Worm (Caenorhabditis elegans) whole organism, mixed stage, embryonic: ENCODE data around the gene VW02B12L.2.

ENCODE experiments used
- M03D4.4 ChIP-seq: sonication (generic microtip); optimal IDR thresholded peaks from 2 replicates; lab custom pipeline; 2017; ENCODE audit warnings: mild to moderate bottlenecking, missing genetic modification characterization, missing compliant biosample characterization
- bed-3 ChIP-seq: fragments of 200-800 bp; sonication (Bioruptor generic); optimal IDR thresholded peaks from 3 replicates; lab custom pipeline; 2018; ENCODE audit warnings: mild to moderate bottlenecking, missing genetic modification characterization, moderate library complexity, missing compliant biosample characterization
- blmp-1 ChIP-seq: fragments of 150-350 bp; optimal IDR thresholded peaks from 2 replicates; lab custom pipeline; 2014; ENCODE audit warnings: missing biosample characterization, missing genetic modification characterization
- ceh-43 ChIP-seq: fragments of 200-800 bp; sonication (Bioruptor generic); optimal IDR thresholded peaks from 2 replicates; lab custom pipeline; 2018; ENCODE audit warnings: mild to moderate bottlenecking, missing genetic modification characterization, moderate library complexity, missing compliant biosample characterization
- elt-1 ChIP-seq: sonication (generic microtip); optimal IDR thresholded peaks from 2 replicates; lab custom pipeline; 2017; ENCODE audit warnings: missing genetic modification characterization, mild to moderate bottlenecking, missing compliant biosample characterization, antibody characterized with exemption, moderate library complexity, borderline replicate concordance; ENCODE audit not compliant: insufficient read depth
- lin-13 ChIP-seq: fragments of 150-350 bp; optimal IDR thresholded peaks from 2 replicates; lab custom pipeline; 2014; ENCODE audit warnings: missing biosample characterization, missing genetic modification characterization
- mep-1 ChIP-seq: fragments of 150-350 bp; optimal IDR thresholded peaks from 2 replicates; lab custom pipeline; 2017; ENCODE audit warnings: missing biosample characterization, missing genetic modification reagents, missing genetic modification characterization, inconsistent platforms
- pha-4 ChIP-seq: fragments of 150-350 bp; optimal IDR thresholded peaks from 2 replicates; lab custom pipeline; 2018; ENCODE audit warnings: missing biosample characterization, missing genetic modification reagents, missing genetic modification characterization
- snpc-4 ChIP-seq: fragments of 150-350 bp; optimal IDR thresholded peaks from 2 replicates; lab custom pipeline; 2014; ENCODE audit warnings: missing biosample characterization, missing genetic modification characterization
- sptf-1 ChIP-seq: sonication (generic microtip); optimal IDR thresholded peaks from 2 replicates; lab custom pipeline; 2017; ENCODE audit warnings: mild to moderate bottlenecking, missing genetic modification characterization, moderate library complexity, missing compliant biosample characterization
- unc-120 ChIP-seq: sonication (generic microtip); optimal IDR thresholded peaks from 2 replicates; lab custom pipeline; 2017; ENCODE audit warnings: missing genetic modification characterization, missing compliant biosample characterization; ENCODE audit not compliant: poor library complexity, severe bottlenecking
- zip-8 ChIP-seq: fragments of 150-350 bp; optimal IDR thresholded peaks from 2 replicates; lab custom pipeline; 2014; ENCODE audit warnings: missing biosample characterization, missing genetic modification characterization
- ztf-11 ChIP-seq: fragments of 150-350 bp; optimal IDR thresholded peaks from 2 replicates; lab custom pipeline; 2014; ENCODE audit warnings: missing biosample characterization, missing genetic modification characterization

DNA sequence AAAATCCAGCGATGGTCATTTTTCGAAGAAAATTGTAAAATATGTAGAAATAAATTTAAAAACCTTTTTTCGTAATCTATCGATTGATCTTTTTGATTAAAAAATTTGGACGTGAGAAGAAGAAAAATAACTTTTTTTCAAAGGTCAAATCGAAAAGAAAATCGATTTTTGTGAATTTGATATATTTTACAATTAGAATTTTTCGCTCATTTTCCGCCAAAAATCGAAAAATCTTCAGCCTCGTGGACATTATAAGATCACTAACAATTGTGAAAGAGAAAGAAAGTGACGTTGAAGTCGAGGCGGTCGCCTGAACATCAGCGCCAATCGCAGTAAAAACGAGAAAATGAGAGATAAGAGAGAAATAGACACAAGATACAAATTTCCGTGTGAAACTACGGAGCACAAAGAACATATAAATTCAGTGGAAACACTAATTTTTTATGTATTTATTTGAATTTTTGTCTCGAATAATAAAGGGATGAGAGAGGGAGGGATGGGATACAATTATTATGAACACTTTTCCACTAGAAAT is 29.5 kb upstream of the VW02B12L.2 start, which contains the start of gene cisd-1:
- TF ChIP-seq pha-4 (tag; lab: Kevin White, UChicago) (no peak), elt-1 (tag; lab: Kevin White, UChicago) (no peak), ztf-11 (no peak), mep-1 (no peak), zip-8 (no peak), unc-120 (tag; lab: Kevin White, UChicago) (no peak), blmp-1 (tag; lab: Kevin White, UChicago) (no peak), snpc-4 (tag; lab: Kevin White, UChicago) (no peak), bed-3 (GFP tag; lab: Kevin White, UChicago) (no peak), sptf-1 (tag; lab: Kevin White, UChicago) (no peak), M03D4.4 (no peak), lin-13 (no peak), ceh-43 (GFP tag; lab: Kevin White, UChicago) (no peak)
